Fruit fly (Drosophila melanogaster) whole organism, pupa: Measurements from ENCODE around the gene CG31021.

Source experiments
- CG10348 ChIP-seq: fragments of 200-800 bp; sonication (Bioruptor generic); IDR thresholded peaks from 2 replicates; pipeline ENCODE4 v1.3.6; 2022; ENCODE audit warnings: missing biosample characterization, missing genetic modification characterization
- CG12605 ChIP-seq: fragments of 200-800 bp; sonication (Bioruptor generic); IDR thresholded peaks from 2 replicates; pipeline ENCODE4 v1.3.6; 2022; ENCODE audit warnings: missing biosample characterization, missing genetic modification characterization
- CG13204 ChIP-seq: fragments of 200-800 bp; sonication (Bioruptor generic); optimal IDR thresholded peaks from 2 replicates; lab custom pipeline; 2018; ENCODE audit warnings: missing biosample characterization, mild to moderate bottlenecking, missing genetic modification characterization, moderate library complexity
- CG14655 ChIP-seq: fragments of 200-800 bp; sonication (Bioruptor generic); optimal IDR thresholded peaks from 3 replicates; lab custom pipeline; 2017; ENCODE audit warnings: mild to moderate bottlenecking, missing biosample characterization, missing genetic modification reagents, missing genetic modification characterization
- CG15710 ChIP-seq: fragments of 200-800 bp; sonication (Bioruptor generic); optimal IDR thresholded peaks from 2 replicates; lab custom pipeline; 2018; ENCODE audit warnings: missing biosample characterization, mild to moderate bottlenecking, missing genetic modification characterization, moderate library complexity
- CG17806 ChIP-seq: fragments of 200-800 bp; sonication (Bioruptor generic); optimal IDR thresholded peaks from 2 replicates; lab custom pipeline; 2018; ENCODE audit warnings: missing biosample characterization, mild to moderate bottlenecking, missing genetic modification characterization, moderate library complexity
- CG32121 ChIP-seq: fragments of 200-800 bp; sonication (Bioruptor generic); IDR thresholded peaks from 2 replicates; pipeline ENCODE4 v1.3.6; 2022; ENCODE audit warnings: missing biosample characterization, missing genetic modification characterization
- CG34367 ChIP-seq: fragments of 200-800 bp; sonication (Bioruptor generic); optimal IDR thresholded peaks from 2 replicates; lab custom pipeline; 2018; ENCODE audit warnings: missing biosample characterization, mild to moderate bottlenecking, missing genetic modification characterization
- CG4496 ChIP-seq: fragments of 200-800 bp; sonication (Bioruptor generic); IDR thresholded peaks from 3 replicates; pipeline ENCODE4 v1.3.6; 2022; ENCODE audit warnings: missing biosample characterization, missing genetic modification characterization
- CG8159 ChIP-seq: fragments of 200-800 bp; sonication (Bioruptor generic); optimal IDR thresholded peaks from 3 replicates; lab custom pipeline; 2018; ENCODE audit warnings: missing biosample characterization, mild to moderate bottlenecking, missing genetic modification characterization, moderate library complexity
- CG8301 ChIP-seq: fragments of 200-800 bp; sonication (Bioruptor generic); optimal IDR thresholded peaks from 2 replicates; lab custom pipeline; 2018; ENCODE audit warnings: missing biosample characterization, mild to moderate bottlenecking, missing genetic modification characterization
- CG9948 ChIP-seq: fragments of 200-800 bp; sonication (Bioruptor generic); optimal IDR thresholded peaks from 2 replicates; lab custom pipeline; 2018; ENCODE audit warnings: missing biosample characterization, mild to moderate bottlenecking, missing genetic modification characterization, moderate library complexity
- D1 ChIP-seq: fragments of 200-800 bp; sonication (Bioruptor generic); optimal IDR thresholded peaks from 2 replicates; lab custom pipeline; 2018; ENCODE audit warnings: missing biosample characterization, mild to moderate bottlenecking, missing genetic modification characterization, moderate library complexity
- EcR ChIP-seq: fragments of 200-800 bp; sonication (Bioruptor generic); optimal IDR thresholded peaks from 3 replicates; lab custom pipeline; 2019; ENCODE audit warnings: missing biosample characterization, missing genetic modification characterization, mild to moderate bottlenecking, moderate library complexity, missing genetic modification reagents
- Ets98B ChIP-seq: fragments of 200-800 bp; sonication (Bioruptor generic); IDR thresholded peaks from 2 replicates; pipeline ENCODE4 v1.3.6; 2022; ENCODE audit warnings: missing biosample characterization, missing genetic modification characterization
- Pif1A ChIP-seq: fragments of 200-800 bp; sonication (Bioruptor generic); optimal IDR thresholded peaks from 3 replicates; lab custom pipeline; 2016; ENCODE audit warnings: missing biosample characterization, missing genetic modification characterization
- Pif1B ChIP-seq: fragments of 200-800 bp; sonication (Bioruptor generic); optimal IDR thresholded peaks from 3 replicates; lab custom pipeline; 2016; ENCODE audit warnings: missing biosample characterization, missing genetic modification characterization
- Snoo ChIP-seq: fragments of 200-800 bp; sonication (Bioruptor generic); optimal IDR thresholded peaks from 3 replicates; lab custom pipeline; 2017; ENCODE audit warnings: missing biosample characterization, mild to moderate bottlenecking, missing genetic modification characterization, inconsistent platforms
- fd96Ca ChIP-seq: fragments of 200-800 bp; sonication (Bioruptor generic); IDR thresholded peaks from 3 replicates; pipeline ENCODE4 v1.3.6; 2022; ENCODE audit warnings: missing biosample characterization, missing genetic modification characterization
- gl ChIP-seq: fragments of 200-800 bp; sonication (Bioruptor generic); optimal IDR thresholded peaks from 2 replicates; lab custom pipeline; 2018; ENCODE audit warnings: missing biosample characterization, mild to moderate bottlenecking, missing genetic modification characterization
- rn ChIP-seq: fragments of 200-800 bp; sonication (Bioruptor generic); IDR thresholded peaks from 2 replicates; pipeline ENCODE4 v1.3.6; 2022; ENCODE audit warnings: missing biosample characterization, missing genetic modification characterization

The CG31021 gene

DNA sequence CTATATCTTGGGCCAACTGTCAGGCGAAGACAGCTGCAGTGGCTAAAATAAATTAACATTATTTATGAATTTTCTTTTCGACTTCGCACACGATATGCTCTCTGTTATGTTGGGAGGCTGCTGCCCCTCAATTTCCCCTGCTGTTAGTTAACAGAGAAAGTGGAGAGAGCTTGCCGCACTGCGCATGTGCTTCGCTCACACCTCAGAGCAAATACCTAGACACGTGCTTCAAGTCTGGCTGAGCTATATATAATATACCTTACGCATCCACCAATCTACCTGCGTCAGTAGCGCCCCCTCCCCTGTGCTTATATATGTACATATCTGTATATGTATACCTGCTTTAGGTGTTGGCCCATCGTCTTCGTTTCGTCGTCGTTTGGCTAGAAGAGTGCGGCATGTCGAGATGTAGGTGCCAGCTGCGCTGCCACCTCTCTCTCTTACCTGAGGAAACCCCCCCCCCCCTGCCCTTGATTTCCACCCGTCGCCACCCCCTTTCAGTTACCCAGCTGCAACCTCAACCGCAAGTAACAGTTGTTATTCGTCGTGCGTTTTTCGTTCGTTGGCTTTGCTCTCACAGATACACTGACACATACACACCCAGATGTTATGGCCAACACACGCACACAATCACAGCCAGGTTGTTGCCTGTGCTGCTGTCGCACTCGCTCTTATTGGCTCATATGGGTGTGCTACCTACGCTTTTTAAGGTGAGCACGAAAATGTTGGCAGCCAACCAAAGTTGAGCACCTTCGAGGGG is 14.3 kb downstream of the CG31021 start:
- TF ChIP-seq EcR (no peak), CG10348 (GFP tag; lab: Robert Waterston, UW) (no peak), CG8159 (tag; lab: Kevin White, UChicago) (no peak), CG13204 (GFP tag; lab: Kevin White, UChicago) (no peak), CG17806 (tag; lab: Kevin White, UChicago) (no peak), fd96Ca (no peak), Ets98B (GFP tag; lab: Robert Waterston, UW) (no peak), Pif1B (GFP tag; lab: Kevin White, UChicago) (no peak), D1 (tag; lab: Kevin White, UChicago) (no peak), CG34367 (tag; lab: Kevin White, UChicago) (no peak), CG4496 (GFP tag; lab: Robert Waterston, UW) (no peak), CG9948 (tag; lab: Kevin White, UChicago) (no peak), CG15710 (tag; lab: Kevin White, UChicago) (no peak), CG8301 (tag; lab: Kevin White, UChicago) (no peak), CG32121 (GFP tag; lab: Robert Waterston, UW) (no peak), Snoo (no peak), rn (GFP tag; lab: Robert Waterston, UW) (no peak)

DNA sequence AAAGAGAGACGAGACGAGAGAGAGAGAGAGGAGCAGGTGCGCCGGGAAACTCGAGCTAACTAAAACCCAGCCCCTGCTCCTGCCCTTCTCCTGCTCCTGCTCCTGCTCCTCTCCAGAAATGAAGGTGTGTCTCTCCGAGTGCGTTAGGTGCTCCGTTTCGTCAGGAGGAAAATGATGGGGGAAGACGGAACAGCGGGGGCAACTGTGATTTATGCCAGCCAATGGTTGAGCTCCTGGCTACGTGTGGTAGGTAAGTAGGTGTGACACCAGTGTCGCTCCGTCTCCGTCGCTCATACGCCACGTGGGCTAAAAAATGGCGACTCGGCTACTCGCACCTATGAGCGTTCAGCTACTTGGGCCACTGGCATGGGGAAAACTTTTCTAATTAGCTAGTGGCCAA is 15.5 kb downstream of the CG31021 start:
- TF ChIP-seq CG12605 (GFP tag; lab: Robert Waterston, UW), result no peak
- no peak for TF ChIP-seq CG9948 (tag; lab: Kevin White, UChicago)
- TF ChIP-seq gl, result no peak
- TF ChIP-seq CG13204 (GFP tag; lab: Kevin White, UChicago), result no peak
- no peak for TF ChIP-seq CG8159 (tag; lab: Kevin White, UChicago)
- TF ChIP-seq rn (GFP tag; lab: Robert Waterston, UW), result no peak
- no peak for TF ChIP-seq CG34367 (tag; lab: Kevin White, UChicago)
- no peak for TF ChIP-seq CG17806 (tag; lab: Kevin White, UChicago)
- TF ChIP-seq CG10348 (GFP tag; lab: Robert Waterston, UW), result no peak
- no peak for TF ChIP-seq fd96Ca
- TF ChIP-seq Snoo, result no peak

- TF ChIP-seq rn (GFP tag; lab: Robert Waterston, UW) (no peak), CG12605 (GFP tag; lab: Robert Waterston, UW) (no peak), CG34367 (tag; lab: Kevin White, UChicago) (no peak)
These were observed 19.8 kb downstream of the CG31021 start, which contains the start of gene CG44954 for dm6 chr3R:30621806-30622205. Gene CG44954, minus strand, starts transcription at chr3R:30621906.

DNA sequence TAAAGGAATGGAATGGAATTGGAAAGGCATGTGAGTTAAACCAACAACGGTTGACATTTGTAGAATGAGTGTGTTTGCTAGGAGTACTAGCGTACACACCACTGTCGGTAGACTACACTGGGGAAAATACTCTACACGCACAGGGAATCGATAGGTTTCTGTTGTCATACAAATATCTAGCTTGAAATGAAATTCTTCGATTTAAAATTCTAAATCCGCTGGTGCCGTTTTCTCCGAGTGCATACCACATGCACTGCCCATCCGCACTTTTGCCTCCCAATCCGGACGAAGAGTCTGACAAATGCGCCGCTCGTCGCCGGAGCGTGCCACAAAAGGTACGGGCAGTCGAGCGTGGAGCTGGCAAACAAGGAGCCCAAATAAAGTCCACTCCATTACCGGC is 26.9 kb downstream of the CG31021 start, which contains the start of gene CG2267:
Gene CG2267, minus strand, starts transcription at position 101 of the 400 bp plus-strand sequence.
- TF ChIP-seq CG8159 (tag; lab: Kevin White, UChicago) (no peak), CG12605 (GFP tag; lab: Robert Waterston, UW) (no peak), CG32121 (GFP tag; lab: Robert Waterston, UW) (no peak), CG13204 (GFP tag; lab: Kevin White, UChicago) (no peak), CG9948 (tag; lab: Kevin White, UChicago) (no peak), CG10348 (GFP tag; lab: Robert Waterston, UW) (no peak), CG4496 (GFP tag; lab: Robert Waterston, UW) (no peak), CG15710 (tag; lab: Kevin White, UChicago) (no peak), Ets98B (GFP tag; lab: Robert Waterston, UW) (no peak), rn (GFP tag; lab: Robert Waterston, UW) (no peak), CG14655 (GFP tag; lab: Kevin White, UChicago) (no peak), Pif1B (GFP tag; lab: Kevin White, UChicago) (no peak), EcR (no peak)

- TF ChIP-seq Ets98B (GFP tag; lab: Robert Waterston, UW) (no peak), rn (GFP tag; lab: Robert Waterston, UW) (no peak), CG9948 (tag; lab: Kevin White, UChicago) (no peak), EcR (no peak), CG8301 (tag; lab: Kevin White, UChicago) (no peak), D1 (tag; lab: Kevin White, UChicago) (no peak), CG13204 (GFP tag; lab: Kevin White, UChicago) (no peak), CG8159 (tag; lab: Kevin White, UChicago) (peak; percentile 13), CG14655 (GFP tag; lab: Kevin White, UChicago) (peak; percentile 20), CG34367 (tag; lab: Kevin White, UChicago) (no peak), Pif1A (GFP tag; lab: Kevin White, UChicago) (no peak), CG32121 (GFP tag; lab: Robert Waterston, UW) (no peak), CG10348 (GFP tag; lab: Robert Waterston, UW) (no peak), fd96Ca (no peak)
These were observed 41.2 kb downstream of the CG31021 start for dm6 chr3R:30643240-30643639.

dm6 chr3R:30645780-30646179 is 43.8 kb downstream of the CG31021 start, which contains the start of gene CG31013:
Gene CG31013, minus strand, starts transcription at chr3R:30645880.
- TF ChIP-seq CG15710 (tag; lab: Kevin White, UChicago), result no peak
- TF ChIP-seq D1 (tag; lab: Kevin White, UChicago), result no peak
- TF ChIP-seq CG4496 (GFP tag; lab: Robert Waterston, UW), result no peak
- no peak for TF ChIP-seq CG34367 (tag; lab: Kevin White, UChicago)
- TF ChIP-seq Ets98B (GFP tag; lab: Robert Waterston, UW), result no peak
- TF ChIP-seq CG32121 (GFP tag; lab: Robert Waterston, UW), result no peak
- TF ChIP-seq gl, result no peak
- TF ChIP-seq Pif1A (GFP tag; lab: Kevin White, UChicago), result no peak
- no peak for TF ChIP-seq EcR
- no peak for TF ChIP-seq CG10348 (GFP tag; lab: Robert Waterston, UW)
- TF ChIP-seq CG12605 (GFP tag; lab: Robert Waterston, UW), result no peak
- no peak for TF ChIP-seq CG8301 (tag; lab: Kevin White, UChicago)
- TF ChIP-seq Snoo, result no peak
- no peak for TF ChIP-seq CG13204 (GFP tag; lab: Kevin White, UChicago)
- no peak for TF ChIP-seq CG14655 (GFP tag; lab: Kevin White, UChicago)
- no peak for TF ChIP-seq CG9948 (tag; lab: Kevin White, UChicago)
- TF ChIP-seq CG8159 (tag; lab: Kevin White, UChicago), result no peak
- no peak for TF ChIP-seq CG17806 (tag; lab: Kevin White, UChicago)
